Fruit fly (Drosophila melanogaster) whole organism, embryonic: ENCODE data around the gene Irk2.

Experiments used
- Aef1 ChIP-seq: fragments of 200-800 bp; sonication (Bioruptor generic); IDR thresholded peaks from 3 replicates; pipeline ENCODE4 v1.3.6; 2022; ENCODE audit warnings: missing biosample characterization, missing genetic modification characterization
- Awh ChIP-seq: fragments of 200-800 bp; sonication (Bioruptor generic); IDR thresholded peaks from 2 replicates; pipeline ENCODE4, ENCODE4 v1.3.6; 2022; ENCODE audit warnings: missing biosample characterization, missing genetic modification characterization
- CG10274 ChIP-seq: fragments of 200-800 bp; sonication (Bioruptor generic); optimal IDR thresholded peaks from 3 replicates; lab custom pipeline; 2017; ENCODE audit warnings: missing biosample characterization, mild to moderate bottlenecking, missing genetic modification characterization
- CG10979 ChIP-seq: fragments of 200-800 bp; sonication (Bioruptor generic); optimal IDR thresholded peaks from 2 replicates; lab custom pipeline; 2018; ENCODE audit warnings: missing biosample characterization, mild to moderate bottlenecking, missing genetic modification characterization, moderate library complexity
- CG11093 ChIP-seq: fragments of 200-800 bp; sonication (Bioruptor generic); IDR thresholded peaks from 3 replicates; pipeline ENCODE4 v1.3.6; 2022; ENCODE audit warnings: missing biosample characterization, missing genetic modification characterization
- CG11504 ChIP-seq: fragments of 200-800 bp; sonication (Bioruptor generic); optimal IDR thresholded peaks from 3 replicates; lab custom pipeline; 2019; ENCODE audit warnings: missing biosample characterization, mild to moderate bottlenecking, missing genetic modification characterization, moderate library complexity
- CG14710 ChIP-seq: fragments of 200-800 bp; sonication (Bioruptor generic); optimal IDR thresholded peaks from 3 replicates; lab custom pipeline; 2019; ENCODE audit warnings: missing biosample characterization, mild to moderate bottlenecking, missing genetic modification characterization, moderate library complexity
- CG1529 ChIP-seq: fragments of 200-800 bp; sonication (Bioruptor generic); optimal IDR thresholded peaks from 3 replicates; lab custom pipeline; 2018; ENCODE audit warnings: missing biosample characterization, missing genetic modification characterization
- CG15601 ChIP-seq: fragments of 200-800 bp; sonication (Bioruptor generic); optimal IDR thresholded peaks from 3 replicates; lab custom pipeline; 2019; ENCODE audit warnings: missing biosample characterization, mild to moderate bottlenecking, missing genetic modification characterization, moderate library complexity
- CG16863 ChIP-seq: fragments of 200-800 bp; sonication (Bioruptor generic); optimal IDR thresholded peaks from 3 replicates; lab custom pipeline; 2016; ENCODE audit warnings: missing biosample characterization, missing genetic modification characterization
- CG17328 ChIP-seq: fragments of 200-800 bp; sonication (Bioruptor generic); IDR thresholded peaks from 2 replicates; pipeline ENCODE4 v1.3.6; 2022; ENCODE audit warnings: missing biosample characterization, missing genetic modification characterization
- CG17912 ChIP-seq: fragments of 200-800 bp; sonication (Bioruptor generic); optimal IDR thresholded peaks from 2 replicates; lab custom pipeline; 2018; ENCODE audit warnings: missing biosample characterization, mild to moderate bottlenecking, missing genetic modification characterization
- CG1792 ChIP-seq: fragments of 200-800 bp; sonication (Bioruptor generic); optimal IDR thresholded peaks from 2 replicates; lab custom pipeline; 2016; ENCODE audit warnings: missing biosample characterization, missing genetic modification characterization
- CG30020 ChIP-seq: fragments of 200-800 bp; optimal IDR thresholded peaks from 2 replicates; lab custom pipeline; 2019; ENCODE audit warnings: missing biosample characterization, mild to moderate bottlenecking, missing genetic modification characterization, moderate library complexity
- CG3995 ChIP-seq: fragments of 200-800 bp; sonication (Bioruptor generic); optimal IDR thresholded peaks from 3 replicates; lab custom pipeline; 2016; ENCODE audit warnings: missing biosample characterization, missing genetic modification characterization
- CG4404 ChIP-seq: fragments of 200-800 bp; sonication (Bioruptor generic); IDR thresholded peaks from 2 replicates; pipeline ENCODE4 v1.3.6; 2022; ENCODE audit warnings: missing biosample characterization, missing genetic modification characterization
- CG4820 ChIP-seq: fragments of 200-800 bp; sonication (Bioruptor generic); optimal IDR thresholded peaks from 3 replicates; lab custom pipeline; 2016; ENCODE audit warnings: missing biosample characterization, missing genetic modification characterization
- CG6254 ChIP-seq: fragments of 200-800 bp; sonication (Bioruptor generic); optimal IDR thresholded peaks from 3 replicates; lab custom pipeline; 2017; ENCODE audit warnings: mild to moderate bottlenecking, missing biosample characterization, missing genetic modification reagents, missing genetic modification characterization
- CG6689 ChIP-seq: fragments of 200-800 bp; sonication (Bioruptor generic); IDR thresholded peaks from 2 replicates; pipeline ENCODE4 v1.3.6; 2022; ENCODE audit warnings: missing biosample characterization, missing genetic modification characterization
- CG7271 ChIP-seq: fragments of 200-800 bp; sonication (Bioruptor generic); optimal IDR thresholded peaks from 2 replicates; lab custom pipeline; 2018; ENCODE audit warnings: missing biosample characterization, mild to moderate bottlenecking, missing genetic modification characterization, moderate library complexity
- CG7372 ChIP-seq: fragments of 200-800 bp; sonication (Bioruptor generic); IDR thresholded peaks from 2 replicates; pipeline ENCODE4 v1.3.6; 2022; ENCODE audit warnings: missing biosample characterization, missing genetic modification characterization
- CG9797 ChIP-seq: fragments of 200-800 bp; sonication (Bioruptor generic); optimal IDR thresholded peaks from 3 replicates; lab custom pipeline; 2018; ENCODE audit warnings: missing biosample characterization, mild to moderate bottlenecking, missing genetic modification characterization
- Dll ChIP-seq: fragments of 200-800 bp; sonication (Bioruptor generic); IDR thresholded peaks from 4 replicates; pipeline ENCODE4 v1.3.6; 2022; ENCODE audit warnings: missing biosample characterization, missing genetic modification characterization; ENCODE audit not compliant: partially characterized antibody
- Dp ChIP-seq: fragments of 200-800 bp; sonication (Bioruptor generic); optimal IDR thresholded peaks from 2 replicates; lab custom pipeline; 2018; ENCODE audit warnings: missing biosample characterization, mild to moderate bottlenecking, missing genetic modification characterization, moderate library complexity
- Fer1 ChIP-seq: fragments of 200-800 bp; sonication (Bioruptor generic); optimal IDR thresholded peaks from 2 replicates; lab custom pipeline; 2017; ENCODE audit warnings: missing biosample characterization, mild to moderate bottlenecking, missing genetic modification characterization
- Gug ChIP-seq: fragments of 200-800 bp; sonication (Bioruptor generic); IDR thresholded peaks from 4 replicates; pipeline ENCODE4 v1.3.6; 2022; ENCODE audit warnings: missing biosample characterization, missing genetic modification characterization
- Hr51 ChIP-seq, 2 experiments: fragments of 200-800 bp; sonication (Bioruptor generic); optimal IDR thresholded peaks; 2 replicates in 1 of 2; 3 replicates in 1 of 2; lab custom pipeline; 2016 to 2018; ENCODE audit warnings: missing biosample characterization in 2 of 2, missing genetic modification characterization in 2 of 2, mild to moderate bottlenecking in 1 of 2, moderate library complexity in 1 of 2
- Myb ChIP-seq: fragments of 200-800 bp; sonication (Bioruptor generic); optimal IDR thresholded peaks from 2 replicates; lab custom pipeline; 2016; ENCODE audit warnings: missing biosample characterization, missing genetic modification characterization
- NFAT ChIP-seq: fragments of 200-800 bp; sonication (Bioruptor generic); IDR thresholded peaks from 2 replicates; pipeline ENCODE4 v1.3.6; 2022; ENCODE audit warnings: missing biosample characterization, missing genetic modification characterization
- Ptx1 ChIP-seq: fragments of 200-800 bp; sonication (Bioruptor generic); IDR thresholded peaks from 2 replicates; pipeline ENCODE4 v1.3.6; 2022; ENCODE audit warnings: missing biosample characterization, missing genetic modification characterization
- Sry-δ ChIP-seq: fragments of 200-800 bp; sonication (Bioruptor generic); optimal IDR thresholded peaks from 2 replicates; lab custom pipeline; 2016; ENCODE audit warnings: missing biosample characterization, missing genetic modification characterization
- bsh ChIP-seq, 2 experiments: fragments of 200-800 bp; sonication (Bioruptor generic); optimal IDR thresholded peaks; 2 replicates each; lab custom pipeline; 2017 to 2018; ENCODE audit warnings: mild to moderate bottlenecking in 2 of 2, missing biosample characterization in 2 of 2, missing genetic modification characterization in 2 of 2, moderate library complexity in 1 of 2
- chif ChIP-seq, 2 experiments: fragments of 200-800 bp; sonication (Bioruptor generic); optimal IDR thresholded peaks; 3 replicates each; lab custom pipeline; 2016; ENCODE audit warnings: missing biosample characterization in 2 of 2, missing genetic modification characterization in 2 of 2
- chm ChIP-seq: fragments of 200-800 bp; sonication (Bioruptor generic); IDR thresholded peaks from 2 replicates; pipeline ENCODE4 v1.3.6; 2022; ENCODE audit warnings: missing biosample characterization, missing genetic modification characterization
- ci ChIP-seq: fragments of 200-800 bp; sonication (Bioruptor generic); IDR thresholded peaks from 3 replicates; pipeline ENCODE4 v1.3.6; 2022; ENCODE audit warnings: missing biosample characterization, missing genetic modification characterization
- fd96Cb ChIP-seq: fragments of 200-800 bp; sonication (Bioruptor generic); optimal IDR thresholded peaks from 2 replicates; lab custom pipeline; 2018; ENCODE audit warnings: missing biosample characterization, mild to moderate bottlenecking, missing genetic modification characterization, moderate library complexity
- fu2 ChIP-seq: fragments of 200-800 bp; sonication (Bioruptor generic); optimal IDR thresholded peaks from 2 replicates; lab custom pipeline; 2016; ENCODE audit warnings: missing biosample characterization, missing genetic modification characterization
- grn ChIP-seq: fragments of 200-800 bp; sonication (Bioruptor generic); optimal IDR thresholded peaks from 3 replicates; lab custom pipeline; 2017; ENCODE audit warnings: missing biosample characterization, missing genetic modification characterization
- ken ChIP-seq: fragments of 200-800 bp; sonication (Bioruptor generic); IDR thresholded peaks from 3 replicates; pipeline ENCODE4 v1.3.6; 2022; ENCODE audit warnings: missing biosample characterization, missing genetic modification characterization
- klu ChIP-seq: fragments of 200-800 bp; sonication (Bioruptor generic); IDR thresholded peaks from 2 replicates; pipeline ENCODE4 v1.3.6; 2022; ENCODE audit warnings: missing biosample characterization, missing genetic modification characterization
- lbe ChIP-seq: fragments of 200-800 bp; sonication (Bioruptor generic); optimal IDR thresholded peaks from 2 replicates; lab custom pipeline; 2016; ENCODE audit warnings: missing biosample characterization, mild to moderate bottlenecking, missing genetic modification characterization
- lilli ChIP-seq: fragments of 200-800 bp; sonication (Bioruptor generic); optimal IDR thresholded peaks from 3 replicates; lab custom pipeline; 2016; ENCODE audit warnings: missing biosample characterization, missing genetic modification characterization
- lmd ChIP-seq: fragments of 200-800 bp; sonication (Bioruptor generic); IDR thresholded peaks from 2 replicates; pipeline ENCODE4 v1.3.6; 2022; ENCODE audit warnings: missing biosample characterization, missing genetic modification characterization
- luna ChIP-seq: fragments of 200-800 bp; sonication (Bioruptor generic); optimal IDR thresholded peaks from 2 replicates; lab custom pipeline; 2016; ENCODE audit warnings: missing biosample characterization, missing genetic modification characterization
- maf-S ChIP-seq: fragments of 200-800 bp; sonication (Bioruptor generic); optimal IDR thresholded peaks from 2 replicates; lab custom pipeline; 2016; ENCODE audit warnings: missing biosample characterization, missing genetic modification characterization
- mam ChIP-seq: fragments of 200-800 bp; sonication (Bioruptor generic); optimal IDR thresholded peaks from 3 replicates; lab custom pipeline; 2016; ENCODE audit warnings: missing biosample characterization, missing genetic modification characterization
- nerfin-1 ChIP-seq: fragments of 200-800 bp; sonication (Bioruptor generic); optimal IDR thresholded peaks from 3 replicates; lab custom pipeline; 2019; ENCODE audit warnings: missing biosample characterization, mild to moderate bottlenecking, missing genetic modification characterization, moderate library complexity
- onecut ChIP-seq: fragments of 200-800 bp; sonication (Bioruptor generic); IDR thresholded peaks from 2 replicates; pipeline ENCODE4 v1.3.6; 2022; ENCODE audit warnings: missing biosample characterization, missing genetic modification characterization
- pb ChIP-seq: fragments of 200-800 bp; sonication (Bioruptor generic); optimal IDR thresholded peaks from 3 replicates; lab custom pipeline; 2016; ENCODE audit warnings: missing biosample characterization, missing genetic modification characterization
- sr ChIP-seq: fragments of 200-800 bp; sonication (Bioruptor generic); IDR thresholded peaks from 3 replicates; pipeline ENCODE4 v1.3.6; 2022; ENCODE audit warnings: missing biosample characterization, missing genetic modification characterization
- stc ChIP-seq: fragments of 200-800 bp; sonication (Bioruptor generic); IDR thresholded peaks from 2 replicates; pipeline ENCODE4 v1.3.6; 2022; ENCODE audit warnings: missing biosample characterization, missing genetic modification characterization
- wor ChIP-seq: fragments of 200-800 bp; sonication (Bioruptor generic); IDR thresholded peaks from 2 replicates; pipeline ENCODE4 v1.3.6; 2022; ENCODE audit warnings: missing biosample characterization, missing genetic modification characterization

Irk2 gene

DNA sequence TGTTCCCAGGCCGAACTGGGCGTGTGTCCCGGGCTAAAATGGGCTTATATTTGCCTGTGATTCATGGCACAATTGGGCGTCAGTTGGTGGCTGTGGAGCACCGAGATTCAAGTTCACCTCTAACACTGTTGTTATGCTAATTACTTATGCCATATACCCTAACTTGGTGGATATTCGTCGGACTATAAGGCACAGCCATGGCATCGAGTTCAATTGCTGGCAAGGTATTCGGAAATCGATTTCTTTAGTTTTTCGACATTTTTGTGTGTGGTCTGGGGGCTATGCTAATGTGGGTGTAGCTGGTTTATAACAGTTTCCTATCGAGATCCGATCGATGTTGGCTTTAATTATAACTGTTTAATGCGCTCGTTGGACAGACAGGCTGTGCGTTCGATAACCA is 6.8 kb upstream of the Irk2 start (continued):
- peak; percentile 71; the same call in 2 of the 3 replicates for TF ChIP-seq sr
- no peak for TF ChIP-seq CG6254 (GFP tag; lab: Kevin White, UChicago)
- no peak for TF ChIP-seq CG7271 (tag; lab: Kevin White, UChicago)
- TF ChIP-seq onecut = peak; percentile 65
- TF ChIP-seq Fer1 (GFP tag; lab: Kevin White, UChicago) = no peak
- no peak for TF ChIP-seq lbe (GFP tag; lab: Kevin White, UChicago)
- TF ChIP-seq CG4820 = no peak
- no peak for TF ChIP-seq CG30020 (tag; lab: Kevin White, UChicago)
- TF ChIP-seq CG11504 = peak; percentile 28
- TF ChIP-seq CG17328 (GFP tag; lab: Robert Waterston, UW) = no peak
- no peak for TF ChIP-seq stc (GFP tag; lab: Robert Waterston, UW)
- TF ChIP-seq pb (GFP tag; lab: Kevin White, UChicago) = peak; percentile 28
- TF ChIP-seq Aef1 (GFP tag; lab: Robert Waterston, UW) = no peak
- TF ChIP-seq Sry-δ = no peak
- no peak for TF ChIP-seq maf-S (GFP tag; lab: Kevin White, UChicago)
- no peak for TF ChIP-seq CG10979 (tag; lab: Kevin White, UChicago)
- peak; percentile 52 for TF ChIP-seq Ptx1 (GFP tag; lab: Robert Waterston, UW)
- TF ChIP-seq CG17912 (GFP tag; lab: Kevin White, UChicago) = no peak
- TF ChIP-seq Dp (GFP tag; lab: Kevin White, UChicago) = no peak
- TF ChIP-seq CG11093 (GFP tag; lab: Robert Waterston, UW) = no peak
- TF ChIP-seq klu (GFP tag; lab: Robert Waterston, UW) = 0 out of 2 replicates have a peak, but pooled peaks have one; percentile 21
- no peak for TF ChIP-seq chif (GFP tag; optimal IDR thresholded peaks at IDR 0.05; lab: Kevin White, UChicago)
- no peak; the same call in 1 of the 2 replicates for TF ChIP-seq chm (GFP tag; lab: Robert Waterston, UW)
- TF ChIP-seq fd96Cb = no peak
- no peak for TF ChIP-seq Myb (GFP tag; lab: Kevin White, UChicago)
- TF ChIP-seq nerfin-1 = no peak
- TF ChIP-seq CG15601 (tag; lab: Kevin White, UChicago) = no peak
- TF ChIP-seq CG3995 = no peak
- TF ChIP-seq CG7372 (GFP tag; lab: Robert Waterston, UW) = no peak
- no peak for TF ChIP-seq CG10274
- TF ChIP-seq CG1792 (GFP tag; lab: Kevin White, UChicago) = no peak
- peak; percentile 7 for TF ChIP-seq mam (GFP tag; lab: Kevin White, UChicago)
- TF ChIP-seq Gug (GFP tag; lab: Robert Waterston, UW) = peak; percentile 45; the same call in 1 of the 4 replicates
- no peak for TF ChIP-seq CG9797 (GFP tag; lab: Kevin White, UChicago)
- no peak for TF ChIP-seq wor
- peak; percentile 25; the same call in 1 of the 2 replicates for TF ChIP-seq lmd
- TF ChIP-seq bsh (GFP tag; optimal IDR thresholded peaks at IDR 0.05; lab: Kevin White, UChicago) = no peak
- TF ChIP-seq Hr51 (GFP tag; optimal IDR thresholded peaks at IDR 0.05; lab: Kevin White, UChicago) = no peak
- no peak for TF ChIP-seq CG1529 (GFP tag; lab: Kevin White, UChicago)
- no peak for TF ChIP-seq CG14710 (tag; lab: Kevin White, UChicago)
- no peak for TF ChIP-seq ci (GFP tag; lab: Robert Waterston, UW)
- TF ChIP-seq fu2 = no peak
- no peak for TF ChIP-seq Awh
- no peak for TF ChIP-seq lilli (GFP tag; lab: Kevin White, UChicago)
- no peak for TF ChIP-seq luna (GFP tag; lab: Kevin White, UChicago)
- peak; percentile 50 for TF ChIP-seq grn (GFP tag; lab: Kevin White, UChicago)
- TF ChIP-seq CG4404 (GFP tag; lab: Robert Waterston, UW) = no peak
- TF ChIP-seq CG16863 (GFP tag; lab: Kevin White, UChicago) = no peak
- TF ChIP-seq Dll (GFP tag; lab: Robert Waterston, UW) = no peak
- no peak for TF ChIP-seq CG6689 (GFP tag; lab: Robert Waterston, UW)
- no peak for TF ChIP-seq ken
- TF ChIP-seq NFAT = peak; percentile 23; the same call in 1 of the 2 replicates
